Worm (Caenorhabditis elegans) whole organism, L4 larva: ENCODE results near the gene F55C5.17.

Source experiments
- F10B5.3 ChIP-seq: sonication (generic microtip); optimal IDR thresholded peaks from 2 replicates; lab custom pipeline; 2016; ENCODE audit warnings: mild to moderate bottlenecking, missing genetic modification characterization, missing compliant biosample characterization
- F49E8.2 ChIP-seq: sonication (generic microtip); optimal IDR thresholded peaks from 2 replicates; lab custom pipeline; 2016; ENCODE audit warnings: missing compliant biosample characterization, mild to moderate bottlenecking, missing genetic modification characterization, borderline replicate concordance
- Y48G9A.11 ChIP-seq: fragments of 200-800 bp; sonication (Bioruptor generic); IDR thresholded peaks from 2 replicates; pipeline ENCODE4 v1.3.6; 2022; ENCODE audit warnings: missing genetic modification reagents, missing genetic modification characterization, missing compliant biosample characterization
- ZK337.2 ChIP-seq: fragments of 200-800 bp; sonication (Bioruptor generic); IDR thresholded peaks from 2 replicates; pipeline ENCODE4 v1.3.6; 2022; ENCODE audit warnings: missing genetic modification reagents, missing genetic modification characterization, missing compliant biosample characterization
- ama-1 ChIP-seq: fragments of 150-350 bp; optimal IDR thresholded peaks from 2 replicates; lab custom pipeline; 2014; ENCODE audit warnings: inconsistent platforms, mixed read lengths
- attf-4 ChIP-seq: sonication (generic microtip); optimal IDR thresholded peaks from 3 replicates; lab custom pipeline; 2017; ENCODE audit warnings: missing biosample characterization, missing genetic modification characterization
- ceh-28 ChIP-seq: fragments of 150-350 bp; optimal IDR thresholded peaks from 2 replicates; lab custom pipeline; 2014; ENCODE audit warnings: missing biosample characterization, missing genetic modification reagents, missing genetic modification characterization
- ceh-62 ChIP-seq: sonication (generic microtip); optimal IDR thresholded peaks from 2 replicates; lab custom pipeline; 2017; ENCODE audit warnings: missing biosample characterization, missing genetic modification characterization
- ces-1 ChIP-seq: fragments of 150-350 bp; sonication (generic microtip); optimal IDR thresholded peaks from 4 replicates; lab custom pipeline; 2014; ENCODE audit warnings: missing biosample characterization, missing genetic modification reagents, missing genetic modification characterization
- cey-2 ChIP-seq: sonication (generic microtip); optimal IDR thresholded peaks from 3 replicates; lab custom pipeline; 2017; ENCODE audit warnings: missing genetic modification characterization, mild to moderate bottlenecking, missing compliant biosample characterization, antibody characterized with exemption, borderline replicate concordance; ENCODE audit not compliant: insufficient read depth
- ctbp-1 ChIP-seq: fragments of 200-800 bp; sonication (Bioruptor generic); IDR thresholded peaks from 2 replicates; pipeline ENCODE4 v1.3.6; 2022; ENCODE audit warnings: missing genetic modification reagents, missing genetic modification characterization, missing compliant biosample characterization
- daf-12 ChIP-seq: fragments of 150-350 bp; optimal IDR thresholded peaks from 2 replicates; lab custom pipeline; 2014; ENCODE audit warnings: missing biosample characterization, missing genetic modification reagents, missing genetic modification characterization
- dmd-9 ChIP-seq: fragments of 200-800 bp; sonication (Bioruptor generic); IDR thresholded peaks from 2 replicates; pipeline ENCODE4 v1.3.6; 2022; ENCODE audit warnings: missing genetic modification reagents, missing genetic modification characterization, missing compliant biosample characterization
- dpl-1 ChIP-seq: fragments of 150-350 bp; optimal IDR thresholded peaks from 2 replicates; lab custom pipeline; 2014; ENCODE audit warnings: missing biosample characterization, missing genetic modification reagents, missing genetic modification characterization
- dve-1 ChIP-seq: sonication (generic microtip); optimal IDR thresholded peaks from 2 replicates; lab custom pipeline; 2017; ENCODE audit warnings: antibody characterized with exemption, mild to moderate bottlenecking, missing genetic modification characterization, missing compliant biosample characterization; ENCODE audit not compliant: insufficient read depth
- egl-27 ChIP-seq: sonication (generic microtip); optimal IDR thresholded peaks from 3 replicates; lab custom pipeline; 2017; ENCODE audit warnings: missing biosample characterization, missing genetic modification reagents, missing genetic modification characterization
- hlh-30 ChIP-seq: sonication (generic microtip); optimal IDR thresholded peaks from 2 replicates; lab custom pipeline; 2017; ENCODE audit warnings: antibody characterized with exemption, mild to moderate bottlenecking, missing genetic modification characterization, missing compliant biosample characterization; ENCODE audit not compliant: insufficient read depth
- hmg-1.1 ChIP-seq: fragments of 200-800 bp; sonication (Bioruptor generic); IDR thresholded peaks from 2 replicates; pipeline ENCODE4 v1.3.6; 2022; ENCODE audit warnings: missing genetic modification reagents, missing genetic modification characterization, missing compliant biosample characterization
- lin-1 ChIP-seq: fragments of 200-800 bp; sonication (Bioruptor generic); IDR thresholded peaks from 2 replicates; pipeline ENCODE4 v1.3.6; 2022; ENCODE audit warnings: missing genetic modification reagents, missing genetic modification characterization, missing compliant biosample characterization
- lin-15B ChIP-seq: fragments of 150-350 bp; sonication (generic microtip); optimal IDR thresholded peaks from 3 replicates; lab custom pipeline; 2014; ENCODE audit warnings: missing biosample characterization, missing genetic modification characterization
- lin-38 ChIP-seq: fragments of 200-800 bp; sonication (Bioruptor generic); IDR thresholded peaks from 2 replicates; pipeline ENCODE4 v1.3.6; 2022; ENCODE audit warnings: missing genetic modification reagents, missing genetic modification characterization, missing compliant biosample characterization
- madf-5 ChIP-seq, 2 experiments: fragments of 200-800 bp; sonication (Bioruptor generic); IDR thresholded peaks; 2 replicates each; pipeline ENCODE4 v1.3.6; 2022; ENCODE audit warnings: missing compliant biosample characterization in 2 of 2, missing genetic modification characterization in 2 of 2
- mxl-2 ChIP-seq: fragments of 200-800 bp; sonication (Bioruptor generic); conservative IDR thresholded peaks from 2 replicates; pipeline ENCODE4 v1.3.6; 2022; ENCODE audit warnings: missing genetic modification reagents, missing genetic modification characterization, missing compliant biosample characterization
- nhr-111 ChIP-seq: fragments of 200-800 bp; sonication (Bioruptor generic); optimal IDR thresholded peaks from 2 replicates; lab custom pipeline; 2018; ENCODE audit warnings: mild to moderate bottlenecking, missing genetic modification characterization, missing compliant biosample characterization
- nhr-237 ChIP-seq: sonication (generic microtip); optimal IDR thresholded peaks from 2 replicates; lab custom pipeline; 2017; ENCODE audit warnings: missing biosample characterization, missing genetic modification characterization
- nhr-42 ChIP-seq: fragments of 200-800 bp; sonication (Bioruptor generic); IDR thresholded peaks from 2 replicates; pipeline ENCODE4 v1.3.6; 2022; ENCODE audit warnings: missing genetic modification characterization, missing compliant biosample characterization
- nhr-76 ChIP-seq: fragments of 150-350 bp; optimal IDR thresholded peaks from 2 replicates; lab custom pipeline; 2014; ENCODE audit warnings: missing biosample characterization, missing genetic modification characterization
- php-3 ChIP-seq: fragments of 200-800 bp; sonication (Bioruptor generic); IDR thresholded peaks from 2 replicates; pipeline ENCODE4 v1.3.6; 2022; ENCODE audit warnings: missing genetic modification reagents, missing genetic modification characterization, missing compliant biosample characterization
- pqm-1 ChIP-seq: sonication (generic microtip); optimal IDR thresholded peaks from 2 replicates; lab custom pipeline; 2017; ENCODE audit warnings: missing biosample characterization, missing genetic modification characterization
- rbr-2 ChIP-seq: sonication (generic microtip); optimal IDR thresholded peaks from 2 replicates; lab custom pipeline; 2016; ENCODE audit warnings: missing genotype, missing genetic modification characterization, missing compliant biosample characterization
- sdz-12 ChIP-seq: fragments of 200-800 bp; sonication (Bioruptor generic); optimal IDR thresholded peaks from 2 replicates; lab custom pipeline; 2018; ENCODE audit warnings: mild to moderate bottlenecking, missing genetic modification characterization, missing compliant biosample characterization
- skn-1 ChIP-seq: fragments of 150-350 bp; optimal IDR thresholded peaks from 2 replicates; lab custom pipeline; 2014; ENCODE audit warnings: missing biosample characterization, missing genetic modification characterization
- snpc-4 ChIP-seq: fragments of 150-350 bp; optimal IDR thresholded peaks from 2 replicates; lab custom pipeline; 2014; ENCODE audit warnings: missing biosample characterization, missing genetic modification characterization
- tag-97 ChIP-seq: fragments of 200-800 bp; sonication (Bioruptor generic); IDR thresholded peaks from 2 replicates; pipeline ENCODE4 v1.3.6; 2022; ENCODE audit warnings: missing genetic modification characterization, missing compliant biosample characterization
- tra-1 ChIP-seq: fragments of 200-800 bp; sonication (Bioruptor generic); IDR thresholded peaks from 2 replicates; pipeline ENCODE4 v1.3.6; 2022; ENCODE audit warnings: missing genetic modification reagents, missing genetic modification characterization, missing compliant biosample characterization
- vab-7 ChIP-seq: fragments of 200-800 bp; sonication (Bioruptor generic); IDR thresholded peaks from 2 replicates; pipeline ENCODE4 v1.3.6; 2022; ENCODE audit warnings: missing genetic modification reagents, missing genetic modification characterization, missing compliant biosample characterization
- zag-1 ChIP-seq: fragments of 150-350 bp; optimal IDR thresholded peaks from 2 replicates; lab custom pipeline; 2014; ENCODE audit warnings: missing biosample characterization, missing genetic modification characterization
- zfp-3 ChIP-seq: fragments of 200-800 bp; sonication (Bioruptor generic); conservative IDR thresholded peaks from 2 replicates; pipeline ENCODE4 v1.3.6; 2022; ENCODE audit warnings: missing genetic modification reagents, missing genetic modification characterization, missing compliant biosample characterization
- ztf-11 ChIP-seq: fragments of 150-350 bp; optimal IDR thresholded peaks from 2 replicates; lab custom pipeline; 2014; ENCODE audit warnings: missing biosample characterization, missing genetic modification characterization

Gene F55C5.17

ce11 chrV:12343419-12343969 is 41.2 kb downstream of the F55C5.17 start, which contains the start of gene tomm-20 (continued):
- TF ChIP-seq rbr-2 (peak; percentile 94), ama-1 (lab: Kevin White, UChicago) (peak; percentile 3), dve-1 (tag; lab: Kevin White, UChicago) (peak; percentile 94), mxl-2 (no peak), tra-1 (GFP tag; lab: Robert Waterston, UW) (peak; percentile 89), dpl-1 (GFP tag; lab: Kevin White, UChicago) (peak; percentile 99), egl-27 (no peak), snpc-4 (peak; percentile 29), hlh-30 (peak; percentile 82), nhr-237 (no peak), dmd-9 (GFP tag; lab: Robert Waterston, UW) (no peak), nhr-111 (no peak), nhr-76 (peak; percentile 44), ceh-28 (tag; lab: Kevin White, UChicago) (no peak), ctbp-1 (GFP tag; lab: Robert Waterston, UW) (peak; percentile 79; the same call in 1 of the 2 replicates), sdz-12 (GFP tag; lab: Kevin White, UChicago) (no peak), ZK337.2 (GFP tag; lab: Robert Waterston, UW) (no peak), lin-38 (peak; percentile 91), php-3 (GFP tag; lab: Robert Waterston, UW) (peak; percentile 74; the same call in 1 of the 2 replicates), F49E8.2 (tag; lab: Kevin White, UChicago) (peak; percentile 69), ceh-62 (no peak), hmg-1.1 (GFP tag; lab: Robert Waterston, UW) (peak; percentile 85), skn-1 (tag; lab: Kevin White, UChicago) (no peak), nhr-42 (GFP tag; lab: Robert Waterston, UW) (peak; percentile 79; the same call in 1 of the 2 replicates), zag-1 (no peak), F10B5.3 (tag; lab: Kevin White, UChicago) (peak; percentile 72), daf-12 (tag; lab: Kevin White, UChicago) (no peak), attf-4 (tag; lab: Kevin White, UChicago) (no peak)

DNA sequence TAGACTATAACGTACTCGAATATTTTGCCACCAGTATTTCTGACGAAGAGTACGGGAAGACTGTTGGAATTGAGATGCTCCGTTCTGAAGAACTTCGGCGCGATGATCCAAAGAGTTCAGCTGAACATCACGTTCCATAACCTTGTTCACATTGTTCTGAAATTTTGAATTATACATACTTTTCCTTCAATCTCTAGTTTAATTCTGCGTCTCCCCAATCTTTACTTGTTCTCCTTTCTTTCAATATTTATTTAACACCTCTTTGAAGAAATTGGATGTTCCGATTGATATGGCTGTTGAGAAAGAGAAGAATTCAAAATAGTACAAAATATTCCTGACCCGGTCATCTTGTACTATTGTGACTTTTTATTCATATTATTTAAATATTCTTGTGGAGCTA is 42.5 kb downstream of the F55C5.17 start, which contains the start of gene F23H12.3:
TSS of gene F23H12.3 (plus strand) at position 301 of the 400 bp plus-strand sequence.
- TF ChIP-seq ces-1: no peak
- TF ChIP-seq Y48G9A.11 (GFP tag; lab: Robert Waterston, UW): no peak
- TF ChIP-seq attf-4 (tag; lab: Kevin White, UChicago): no peak
- no peak for TF ChIP-seq madf-5 (GFP tag; IDR thresholded peaks at IDR 0.05; lab: Robert Waterston, UW)
- TF ChIP-seq, all 104 proteins: peak for 0

ce11 chrV:12345808-12346207 is 43.5 kb downstream of the F55C5.17 start, which contains the start of gene snb-2:
Gene snb-2, minus strand, starts transcription at chrV:12345908.
- TF ChIP-seq ztf-11 (tag; lab: Kevin White, UChicago) (no peak), lin-15B (tag; lab: Kevin White, UChicago) (no peak), daf-12 (tag; lab: Kevin White, UChicago) (no peak), pqm-1 (tag; lab: Kevin White, UChicago) (no peak), lin-1 (GFP tag; lab: Robert Waterston, UW) (no peak), tag-97 (GFP tag; lab: Robert Waterston, UW) (no peak), cey-2 (tag; lab: Kevin White, UChicago) (no peak), zfp-3 (GFP tag; lab: Robert Waterston, UW) (no peak), vab-7 (GFP tag; lab: Robert Waterston, UW) (no peak), nhr-237 (no peak)
